Worm (Caenorhabditis elegans) whole organism, L4 larva: ENCODE measurements around the gene ZC116.5.

Experiments
- Y105C5A.15 ChIP-seq: fragments of 200-800 bp; sonication (Bioruptor generic); IDR thresholded peaks from 2 replicates; pipeline ENCODE4 v1.3.6; 2022; ENCODE audit warnings: missing genetic modification characterization, missing compliant biosample characterization
- mdt-29 ChIP-seq: fragments of 200-800 bp; sonication (Bioruptor generic); IDR thresholded peaks from 2 replicates; pipeline ENCODE4 v1.3.6; 2022; ENCODE audit warnings: missing genetic modification reagents, missing genetic modification characterization, missing compliant biosample characterization
- unc-62 ChIP-seq, 3 experiments: fragments of 150-350 bp in 1 of 3; sonication (generic microtip); optimal IDR thresholded peaks in 2 of 3; peaks in 1 of 3; 1 replicate in 1 of 3; 2 replicates in 2 of 3; lab custom pipeline; 2014 to 2017; ENCODE audit warnings: missing biosample characterization in 3 of 3, missing genetic modification characterization in 3 of 3, missing genetic modification reagents in 3 of 3, missing genotype in 1 of 3
- ztf-11 ChIP-seq: fragments of 150-350 bp; optimal IDR thresholded peaks from 2 replicates; lab custom pipeline; 2014; ENCODE audit warnings: missing biosample characterization, missing genetic modification characterization

- TF ChIP-seq ztf-11 (tag; lab: Kevin White, UChicago) (no peak), mdt-29 (GFP tag; lab: Robert Waterston, UW) (no peak), unc-62 (GFP tag; optimal IDR thresholded peaks at IDR 0.05 in 1 of 2; lab: Kevin White, UChicago) (no peak), unc-62 (tag; optimal IDR thresholded peaks at IDR 0.05; lab: Kevin White, UChicago) (no peak), Y105C5A.15 (no peak)
Observed at ce11 chrV:12608857-12609256, at the start of gene ZC116.5.
